Worm (Caenorhabditis elegans) whole organism, L4 larva: ENCODE data around the gene xrn-2.
"Not testable (repeated sequence)": the region's sequence is repeated elsewhere in the genome, so short reads cannot be mapped to it uniquely, and the experiment has no call there.

Source experiments
- T20F7.1 ChIP-seq: fragments of 200-800 bp; sonication (Bioruptor generic); optimal IDR thresholded peaks from 2 replicates; lab custom pipeline; 2018; ENCODE audit warnings: mild to moderate bottlenecking, missing genetic modification characterization, missing compliant biosample characterization
- T26A8.4 ChIP-seq: fragments of 200-800 bp; sonication (Bioruptor generic); IDR thresholded peaks from 2 replicates; pipeline ENCODE4 v1.3.6; 2022; ENCODE audit warnings: missing genetic modification characterization, missing compliant biosample characterization
- aha-1 ChIP-seq: fragments of 150-350 bp; peaks from one replicate; lab custom pipeline; 2014; ENCODE audit warnings: missing biosample characterization, missing genetic modification characterization
- arid-1 ChIP-seq: fragments of 200-800 bp; sonication (Bioruptor generic); conservative IDR thresholded peaks from 2 replicates; pipeline ENCODE4 v1.3.6; 2022; ENCODE audit warnings: missing genetic modification reagents, missing genetic modification characterization, missing compliant biosample characterization
- ceh-20 ChIP-seq: fragments of 200-800 bp; sonication (Bioruptor generic); IDR thresholded peaks from 2 replicates; pipeline ENCODE4 v1.3.6; 2022; ENCODE audit warnings: missing genetic modification reagents, missing genetic modification characterization, missing compliant biosample characterization
- ceh-44 ChIP-seq: fragments of 200-800 bp; sonication (Bioruptor generic); IDR thresholded peaks from 2 replicates; pipeline ENCODE4 v1.3.6; 2022; ENCODE audit warnings: missing genetic modification reagents, missing genetic modification characterization, missing compliant biosample characterization
- ctbp-1 ChIP-seq: fragments of 200-800 bp; sonication (Bioruptor generic); IDR thresholded peaks from 2 replicates; pipeline ENCODE4 v1.3.6; 2022; ENCODE audit warnings: missing genetic modification reagents, missing genetic modification characterization, missing compliant biosample characterization
- daf-16 ChIP-seq, 3 experiments: sonication (generic microtip); optimal IDR thresholded peaks; 2 replicates each; lab custom pipeline; 2016 to 2017; ENCODE audit warnings: missing genetic modification characterization in 3 of 3, missing genetic modification reagents in 3 of 3, mild to moderate bottlenecking in 2 of 3, missing compliant biosample characterization in 2 of 3, missing biosample characterization in 1 of 3, moderate library complexity in 1 of 3
- dmd-6 ChIP-seq: fragments of 200-800 bp; sonication (Bioruptor generic); IDR thresholded peaks from 2 replicates; pipeline ENCODE4 v1.3.6; 2022; ENCODE audit warnings: missing genetic modification reagents, missing genetic modification characterization, missing compliant biosample characterization
- dmd-9 ChIP-seq: fragments of 200-800 bp; sonication (Bioruptor generic); IDR thresholded peaks from 2 replicates; pipeline ENCODE4 v1.3.6; 2022; ENCODE audit warnings: missing genetic modification reagents, missing genetic modification characterization, missing compliant biosample characterization
- dpl-1 ChIP-seq: fragments of 150-350 bp; optimal IDR thresholded peaks from 2 replicates; lab custom pipeline; 2014; ENCODE audit warnings: missing biosample characterization, missing genetic modification reagents, missing genetic modification characterization
- dve-1 ChIP-seq: sonication (generic microtip); optimal IDR thresholded peaks from 2 replicates; lab custom pipeline; 2017; ENCODE audit warnings: antibody characterized with exemption, mild to moderate bottlenecking, missing genetic modification characterization, missing compliant biosample characterization; ENCODE audit not compliant: insufficient read depth
- egl-43 ChIP-seq: fragments of 200-800 bp; sonication (Bioruptor generic); IDR thresholded peaks from 2 replicates; pipeline ENCODE4 v1.3.6; 2022; ENCODE audit warnings: missing genetic modification reagents, missing genetic modification characterization, missing compliant biosample characterization
- hlh-11 ChIP-seq: fragments of 200-800 bp; sonication (Bioruptor generic); optimal IDR thresholded peaks from 2 replicates; lab custom pipeline; 2018; ENCODE audit warnings: mild to moderate bottlenecking, missing genetic modification characterization, missing compliant biosample characterization
- hlh-30 ChIP-seq: sonication (generic microtip); optimal IDR thresholded peaks from 2 replicates; lab custom pipeline; 2017; ENCODE audit warnings: antibody characterized with exemption, mild to moderate bottlenecking, missing genetic modification characterization, missing compliant biosample characterization; ENCODE audit not compliant: insufficient read depth
- hmg-1.1 ChIP-seq: fragments of 200-800 bp; sonication (Bioruptor generic); IDR thresholded peaks from 2 replicates; pipeline ENCODE4 v1.3.6; 2022; ENCODE audit warnings: missing genetic modification reagents, missing genetic modification characterization, missing compliant biosample characterization
- lim-7 ChIP-seq: fragments of 200-800 bp; sonication (Bioruptor generic); IDR thresholded peaks from 2 replicates; pipeline ENCODE4 v1.3.6; 2022; ENCODE audit warnings: missing genetic modification characterization, missing compliant biosample characterization
- lin-1 ChIP-seq: fragments of 200-800 bp; sonication (Bioruptor generic); IDR thresholded peaks from 2 replicates; pipeline ENCODE4 v1.3.6; 2022; ENCODE audit warnings: missing genetic modification reagents, missing genetic modification characterization, missing compliant biosample characterization
- lin-13 ChIP-seq: fragments of 150-350 bp; optimal IDR thresholded peaks from 2 replicates; lab custom pipeline; 2014; ENCODE audit warnings: missing biosample characterization, missing genetic modification reagents, missing genetic modification characterization
- lin-38 ChIP-seq: fragments of 200-800 bp; sonication (Bioruptor generic); IDR thresholded peaks from 2 replicates; pipeline ENCODE4 v1.3.6; 2022; ENCODE audit warnings: missing genetic modification reagents, missing genetic modification characterization, missing compliant biosample characterization
- lsy-2 ChIP-seq, 2 experiments: fragments of 150-350 bp in 1 of 2; sonication (generic microtip) in 1 of 2; optimal IDR thresholded peaks; 2 replicates each; lab custom pipeline; 2014 to 2017; ENCODE audit warnings: missing biosample characterization in 2 of 2, missing genetic modification characterization in 2 of 2
- madf-5 ChIP-seq, 2 experiments: fragments of 200-800 bp; sonication (Bioruptor generic); IDR thresholded peaks; 2 replicates each; pipeline ENCODE4 v1.3.6; 2022; ENCODE audit warnings: missing compliant biosample characterization in 2 of 2, missing genetic modification characterization in 2 of 2
- madf-9 ChIP-seq: fragments of 200-800 bp; sonication (Bioruptor generic); conservative IDR thresholded peaks from 2 replicates; pipeline ENCODE4 v1.3.6; 2022; ENCODE audit warnings: missing genetic modification reagents, missing genetic modification characterization, missing compliant biosample characterization
- mep-1 ChIP-seq: fragments of 150-350 bp; sonication (generic microtip); optimal IDR thresholded peaks from 3 replicates; lab custom pipeline; 2014; ENCODE audit warnings: missing biosample characterization, missing genetic modification characterization
- mes-2 ChIP-seq: sonication (generic microtip); optimal IDR thresholded peaks from 2 replicates; lab custom pipeline; 2016; ENCODE audit warnings: missing genotype, mild to moderate bottlenecking, missing genetic modification characterization, missing compliant biosample characterization; ENCODE audit not compliant: poor library complexity, severe bottlenecking
- nhr-102 ChIP-seq: sonication (generic microtip); optimal IDR thresholded peaks from 2 replicates; lab custom pipeline; 2016; ENCODE audit warnings: mild to moderate bottlenecking, missing genetic modification characterization, moderate library complexity, missing compliant biosample characterization
- nhr-42 ChIP-seq: fragments of 200-800 bp; sonication (Bioruptor generic); IDR thresholded peaks from 2 replicates; pipeline ENCODE4 v1.3.6; 2022; ENCODE audit warnings: missing genetic modification characterization, missing compliant biosample characterization
- nhr-77 ChIP-seq: fragments of 150-350 bp; optimal IDR thresholded peaks from 2 replicates; lab custom pipeline; 2014; ENCODE audit warnings: missing biosample characterization, missing genetic modification characterization
- pha-4 ChIP-seq, 2 experiments: fragments of 150-350 bp in 1 of 2; fragments of 200-800 bp in 1 of 2; sonication (Bioruptor generic) in 1 of 2; IDR thresholded peaks in 1 of 2; optimal IDR thresholded peaks in 1 of 2; 2 replicates each; pipeline versions ENCODE4 v1.3.6 to Lab custom; 2014 to 2022; ENCODE audit warnings: missing genetic modification characterization in 2 of 2, missing genetic modification reagents in 2 of 2, missing biosample characterization in 1 of 2, missing compliant biosample characterization in 1 of 2
- php-3 ChIP-seq: fragments of 200-800 bp; sonication (Bioruptor generic); IDR thresholded peaks from 2 replicates; pipeline ENCODE4 v1.3.6; 2022; ENCODE audit warnings: missing genetic modification reagents, missing genetic modification characterization, missing compliant biosample characterization
- rbr-2 ChIP-seq: sonication (generic microtip); optimal IDR thresholded peaks from 2 replicates; lab custom pipeline; 2016; ENCODE audit warnings: missing genotype, missing genetic modification characterization, missing compliant biosample characterization
- saeg-2 ChIP-seq: fragments of 200-800 bp; sonication (Bioruptor generic); IDR thresholded peaks from 2 replicates; pipeline ENCODE4 v1.3.6; 2022; ENCODE audit warnings: missing genetic modification reagents, missing genetic modification characterization, missing compliant biosample characterization
- set-16 ChIP-seq: fragments of 200-800 bp; sonication (Bioruptor generic); IDR thresholded peaks from 2 replicates; pipeline ENCODE4 v1.3.6; 2022; ENCODE audit warnings: missing genetic modification reagents, missing genetic modification characterization, missing compliant biosample characterization
- tra-1 ChIP-seq: fragments of 200-800 bp; sonication (Bioruptor generic); IDR thresholded peaks from 2 replicates; pipeline ENCODE4 v1.3.6; 2022; ENCODE audit warnings: missing genetic modification reagents, missing genetic modification characterization, missing compliant biosample characterization
- unc-130 ChIP-seq: sonication (generic microtip); optimal IDR thresholded peaks from 2 replicates; lab custom pipeline; 2016; ENCODE audit warnings: missing genetic modification reagents, missing genetic modification characterization, missing compliant biosample characterization
- vab-7 ChIP-seq: fragments of 200-800 bp; sonication (Bioruptor generic); IDR thresholded peaks from 2 replicates; pipeline ENCODE4 v1.3.6; 2022; ENCODE audit warnings: missing genetic modification reagents, missing genetic modification characterization, missing compliant biosample characterization
- zag-1 ChIP-seq: fragments of 150-350 bp; optimal IDR thresholded peaks from 2 replicates; lab custom pipeline; 2014; ENCODE audit warnings: missing biosample characterization, missing genetic modification characterization

Gene xrn-2

ce11 chrII:14138849-14139419, 16.6 kb upstream of the xrn-2 start:
- TF ChIP-seq pha-4 (GFP tag; IDR thresholded peaks at IDR 0.05; lab: Robert Waterston, UW) (no peak), pha-4 (tag; optimal IDR thresholded peaks at IDR 0.05; lab: Kevin White, UChicago) (no peak), set-16 (GFP tag; lab: Robert Waterston, UW) (peak; percentile 88), lin-13 (GFP tag; lab: Kevin White, UChicago) (no peak), hlh-30 (tag; lab: Kevin White, UChicago) (no peak), T20F7.1 (GFP tag; lab: Kevin White, UChicago) (no peak), aha-1 (tag; lab: Kevin White, UChicago) (peak; percentile 77), ceh-20 (no peak), zag-1 (tag; lab: Kevin White, UChicago) (no peak), madf-9 (GFP tag; lab: Robert Waterston, UW) (no peak)

DNA sequence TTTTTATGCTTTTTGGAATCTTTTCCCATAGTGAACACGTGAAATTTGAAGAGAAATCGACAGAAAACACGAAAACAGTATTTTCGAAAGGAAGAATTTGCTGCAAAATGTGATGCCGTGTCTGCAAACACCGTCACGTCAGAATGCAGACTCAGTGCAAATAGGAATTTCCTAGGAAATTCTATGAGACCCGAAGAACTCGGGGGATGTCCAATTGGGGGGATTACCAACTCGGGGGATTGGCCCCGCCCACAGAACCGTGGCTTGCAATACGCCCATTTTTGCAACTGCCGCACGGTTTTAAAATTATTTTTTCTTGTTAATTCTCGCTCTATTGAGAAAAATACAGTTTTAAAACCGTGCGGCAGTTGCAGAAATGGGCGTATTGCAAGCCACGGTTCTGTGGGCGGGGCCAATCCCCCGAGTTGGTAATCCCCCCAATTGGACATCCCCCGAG, 13.4 kb upstream of the xrn-2 start, which contains the start of gene cacn-1:
Gene cacn-1 (minus strand): TSS at position 51 of the 457 bp plus-strand sequence.
- TF ChIP-seq saeg-2 (0 out of 2 replicates have a peak, but pooled peaks have one; percentile 50), nhr-77 (tag; lab: Kevin White, UChicago) (peak; percentile 51), hmg-1.1 (GFP tag; lab: Robert Waterston, UW) (peak; percentile 84), lim-7 (GFP tag; lab: Robert Waterston, UW) (peak; percentile 56; the same call in 1 of the 2 replicates), dmd-6 (GFP tag; lab: Robert Waterston, UW) (peak; percentile 46), dmd-9 (0 out of 2 replicates have a peak, but pooled peaks have one; percentile 52), vab-7 (GFP tag; lab: Robert Waterston, UW) (peak; percentile 60; the same call in 1 of the 2 replicates), dpl-1 (GFP tag; lab: Kevin White, UChicago) (peak; percentile 48), lin-38 (GFP tag; lab: Robert Waterston, UW) (peak; percentile 87), unc-130 (peak; percentile 13), lsy-2 (tag; optimal IDR thresholded peaks at IDR 0.05; lab: Kevin White, UChicago) (peak in 1 of 2 experiments; percentile 63), dve-1 (tag; lab: Kevin White, UChicago) (peak; percentile 53), pha-4 (GFP tag; IDR thresholded peaks at IDR 0.05; lab: Robert Waterston, UW) (peak; percentile 60; the same call in 1 of the 2 replicates), hlh-30 (tag; lab: Kevin White, UChicago) (peak; percentile 22), mep-1 (tag; lab: Kevin White, UChicago) (peak; percentile 34), arid-1 (GFP tag; lab: Robert Waterston, UW) (peak; percentile 52; the same call in 1 of the 2 replicates), egl-43 (GFP tag; lab: Robert Waterston, UW) (peak; percentile 71; the same call in 1 of the 2 replicates), ctbp-1 (GFP tag; lab: Robert Waterston, UW) (0 out of 2 replicates have a peak, but pooled peaks have one; percentile 46), madf-9 (GFP tag; lab: Robert Waterston, UW) (peak; percentile 41; the same call in 1 of the 2 replicates), mes-2 (peak; percentile 87), ceh-20 (peak; percentile 67), tra-1 (GFP tag; lab: Robert Waterston, UW) (0 out of 2 replicates have a peak, but pooled peaks have one; percentile 18), nhr-42 (GFP tag; lab: Robert Waterston, UW) (peak; percentile 89), madf-5 (GFP tag; IDR thresholded peaks at IDR 0.05; lab: Robert Waterston, UW) (0 out of 4 replicates have a peak, but pooled peaks of 1 of the 2 experiments have one; percentile 31), daf-16 (tag; optimal IDR thresholded peaks at IDR 0.05; lab: Kevin White, UChicago) (peak; percentile 15), T26A8.4 (GFP tag; lab: Robert Waterston, UW) (peak; percentile 72), rbr-2 (peak; percentile 33), ceh-44 (GFP tag; lab: Robert Waterston, UW) (peak; percentile 47; the same call in 1 of the 2 replicates), nhr-102 (tag; lab: Kevin White, UChicago) (peak; percentile 50), hlh-11 (tag; lab: Kevin White, UChicago) (peak; percentile 18), php-3 (GFP tag; lab: Robert Waterston, UW) (peak; percentile 11; the same call in 1 of the 2 replicates), lin-1 (GFP tag; lab: Robert Waterston, UW) (0 out of 2 replicates have a peak, but pooled peaks have one; percentile 22)
- TF ChIP-seq pha-4 (tag; optimal IDR thresholded peaks at IDR 0.05; lab: Kevin White, UChicago); daf-16 (GFP tag; optimal IDR thresholded peaks at IDR 0.05; lab: Kevin White, UChicago): not testable (repeated sequence)
